Fruit fly (Drosophila melanogaster): Measurements from ENCODE around the gene CG5274.

The CG5274 gene

DNA sequence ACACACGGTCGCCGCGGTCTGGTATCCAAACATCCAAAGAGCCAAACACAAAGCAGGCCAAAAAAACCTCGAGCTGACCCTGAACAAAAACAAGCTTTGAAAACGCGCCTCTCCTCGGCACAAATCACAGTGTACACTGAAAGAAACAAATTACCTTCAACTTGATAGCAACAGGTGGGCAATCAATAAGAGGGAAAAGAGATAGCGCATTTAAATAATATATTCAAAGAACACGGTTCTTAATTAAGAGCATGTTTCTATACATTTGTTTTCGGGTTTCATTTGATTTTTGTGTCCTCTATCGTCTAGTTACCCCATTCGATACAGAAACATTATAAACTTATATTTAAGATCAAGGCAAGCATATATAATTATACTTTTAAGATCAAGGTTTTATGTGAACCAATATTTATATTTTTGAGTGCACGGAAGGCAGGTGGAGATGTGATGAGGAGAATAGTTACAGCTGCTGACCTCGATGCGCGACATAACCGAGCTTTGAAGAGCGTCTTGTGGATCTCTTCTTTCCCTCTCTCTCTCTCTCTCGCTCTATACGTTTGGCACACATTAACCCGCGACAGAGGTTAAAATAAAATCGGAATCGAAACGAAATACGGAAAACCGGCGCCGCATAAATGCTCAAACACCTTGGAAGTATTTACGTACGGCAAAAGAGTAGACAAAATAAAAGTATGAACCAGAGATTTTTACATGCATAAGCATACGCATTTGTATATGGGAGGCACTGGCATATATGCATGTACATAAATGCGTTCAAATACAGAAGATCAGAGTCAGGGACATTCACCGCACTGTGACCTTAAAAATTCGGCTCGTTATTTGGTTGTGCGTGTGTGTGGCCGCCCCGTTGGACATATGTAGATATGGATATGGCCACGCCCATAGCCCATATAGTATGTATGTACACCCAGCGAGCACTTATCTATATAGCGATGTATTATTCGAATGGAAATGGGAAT lies 28.9 kb downstream of the CG5274 start (continued):
- TF ChIP-seq D19A (tag; optimal IDR thresholded peaks at IDR 0.05) (peak; percentile 84), CG12236 (GFP tag; optimal IDR thresholded peaks at IDR 0.05) (peak; percentile 45), sisA (GFP tag; IDR thresholded peaks at IDR 0.05) (peak; percentile 83), gcm (GFP tag; optimal IDR thresholded peaks at IDR 0.05) (peak; percentile 84), jigr1 (GFP tag; IDR thresholded peaks at IDR 0.05) (peak; percentile 48; the same call in 1 of the 3 replicates), slou (GFP tag; optimal IDR thresholded peaks at IDR 0.05) (peak; percentile 52), lilli (GFP tag; optimal IDR thresholded peaks at IDR 0.05) (peak; percentile 89), kah (GFP tag; optimal IDR thresholded peaks at IDR 0.05) (peak; percentile 93), CG3847 (GFP tag; IDR thresholded peaks at IDR 0.05) (peak; percentile 73), wor (GFP tag; IDR thresholded peaks at IDR 0.05) (peak; percentile 40; the same call in 1 of the 2 replicates), CG2712 (tag; optimal IDR thresholded peaks at IDR 0.05) (peak; percentile 90), bab2 (GFP tag; optimal IDR thresholded peaks at IDR 0.05) (peak; percentile 71), CG14710 (tag; optimal IDR thresholded peaks at IDR 0.05) (peak; percentile 83), al (GFP tag; IDR thresholded peaks at IDR 0.05) (peak; percentile 73), CG1024 (GFP tag; IDR thresholded peaks at IDR 0.05) (0 out of 2 replicates have a peak, but pooled peaks have one; percentile 17), onecut (GFP tag; IDR thresholded peaks at IDR 0.05) (peak; percentile 68), hbn (GFP tag; IDR thresholded peaks at IDR 0.05; ENCODE audit: partially characterized antibody) (no peak), CG14014 (GFP tag; IDR thresholded peaks at IDR 0.05) (peak; percentile 70), CG17361 (GFP tag; IDR thresholded peaks at IDR 0.05) (peak; percentile 93), cwo (GFP tag; optimal IDR thresholded peaks at IDR 0.05) (peak; percentile 81), Tbp (GFP tag; optimal IDR thresholded peaks at IDR 0.05) (no peak), dm (GFP tag; optimal IDR thresholded peaks at IDR 0.05) (peak; percentile 47), CG7987 (GFP tag; optimal IDR thresholded peaks at IDR 0.05) (peak; percentile 35), CG12391 (tag; optimal IDR thresholded peaks at IDR 0.05) (peak; percentile 90), CG12071 (GFP tag; optimal IDR thresholded peaks at IDR 0.05) (peak; percentile 67), CG4730 (GFP tag; IDR thresholded peaks at IDR 0.05) (peak; percentile 26; the same call in 1 of the 2 replicates), gsb (GFP tag; IDR thresholded peaks at IDR 0.05) (peak; percentile 73), NFAT (GFP tag; IDR thresholded peaks at IDR 0.05) (peak; percentile 57; the same call in 1 of the 2 replicates), klu (GFP tag; IDR thresholded peaks at IDR 0.05) (peak; percentile 65; the same call in 1 of the 2 replicates), br (optimal IDR thresholded peaks at IDR 0.05) (no peak), CrebB (tag; optimal IDR thresholded peaks at IDR 0.05) (peak; percentile 71), CG11695 (GFP tag; IDR thresholded peaks at IDR 0.05) (peak; percentile 82), CG2199 (GFP tag; IDR thresholded peaks at IDR 0.05) (no peak; the same call in 2 of the 3 replicates), CG32767 (GFP tag; IDR thresholded peaks at IDR 0.05) (no peak), vfl (GFP tag; optimal IDR thresholded peaks at IDR 0.05) (peak; percentile 55), otp (GFP tag; IDR thresholded peaks at IDR 0.05) (0 out of 3 replicates have a peak, but pooled peaks have one; percentile 27), CG32532 (GFP tag; IDR thresholded peaks at IDR 0.05) (peak; percentile 77), fd64A (GFP tag; optimal IDR thresholded peaks at IDR 0.05) (peak; percentile 11), HLH54F (GFP tag; optimal IDR thresholded peaks at IDR 0.05) (peak; percentile 65), Side (GFP tag; optimal IDR thresholded peaks at IDR 0.05) (peak; percentile 55), Optix (GFP tag; IDR thresholded peaks at IDR 0.05) (0 out of 3 replicates have a peak, but pooled peaks have one; percentile 21), CG1529 (GFP tag; optimal IDR thresholded peaks at IDR 0.05) (peak; percentile 86), CG7839 (tag; optimal IDR thresholded peaks at IDR 0.05) (peak; percentile 91), Deaf1 (tag; optimal IDR thresholded peaks at IDR 0.05) (peak; percentile 60), gcm2 (GFP tag; optimal IDR thresholded peaks at IDR 0.05) (peak; percentile 83), Ets97D (GFP tag; optimal IDR thresholded peaks at IDR 0.05) (peak; percentile 20), CG2875 (GFP tag; optimal IDR thresholded peaks at IDR 0.05) (peak; percentile 80), insv (GFP tag; optimal IDR thresholded peaks at IDR 0.05) (peak in 1 of 2 experiments; percentile 12), CG13287 (GFP tag; IDR thresholded peaks at IDR 0.05; ENCODE audit: partially characterized antibody) (peak; percentile 18; the same call in 1 of the 2 replicates)

All from whole organism, embryonic.